Fruit fly (Drosophila melanogaster) whole organism, embryonic: ENCODE data around the gene CG34136.
A peak's percentile ranks its signal among the peaks of the same experiment; 100 is the strongest.

Source experiments
- ATbp ChIP-seq: fragments of 200-800 bp; sonication (Bioruptor generic); optimal IDR thresholded peaks from 2 replicates; lab custom pipeline; 2017; ENCODE audit warnings: missing biosample characterization, mild to moderate bottlenecking, missing genetic modification characterization, missing genetic modification reagents
- BtbVII ChIP-seq: fragments of 200-800 bp; sonication (Bioruptor generic); optimal IDR thresholded peaks from 3 replicates; lab custom pipeline; 2017; ENCODE audit warnings: missing biosample characterization, mild to moderate bottlenecking, missing genetic modification characterization
- Bteb2 ChIP-seq: fragments of 200-800 bp; sonication (Bioruptor generic); optimal IDR thresholded peaks from 2 replicates; lab custom pipeline; 2016; ENCODE audit warnings: missing biosample characterization, missing genetic modification characterization
- CG11504 ChIP-seq: fragments of 200-800 bp; sonication (Bioruptor generic); optimal IDR thresholded peaks from 3 replicates; lab custom pipeline; 2019; ENCODE audit warnings: missing biosample characterization, mild to moderate bottlenecking, missing genetic modification characterization, moderate library complexity
- CG11723 ChIP-seq: fragments of 200-800 bp; sonication (Bioruptor generic); optimal IDR thresholded peaks from 2 replicates; lab custom pipeline; 2017; ENCODE audit warnings: missing biosample characterization, mild to moderate bottlenecking, missing genetic modification characterization
- CG13624 ChIP-seq: fragments of 200-800 bp; sonication (Bioruptor generic); optimal IDR thresholded peaks from 2 replicates; lab custom pipeline; 2016; ENCODE audit warnings: missing biosample characterization, missing genetic modification characterization
- CG14965 ChIP-seq: fragments of 200-800 bp; sonication (Bioruptor generic); optimal IDR thresholded peaks from 2 replicates; lab custom pipeline; 2016; ENCODE audit warnings: missing biosample characterization, missing genetic modification characterization, borderline replicate concordance
- CG15696 ChIP-seq: fragments of 200-800 bp; sonication (Bioruptor generic); optimal IDR thresholded peaks from 2 replicates; lab custom pipeline; 2019; ENCODE audit warnings: missing biosample characterization, mild to moderate bottlenecking, missing genetic modification characterization, moderate library complexity
- CG1832 ChIP-seq: fragments of 200-800 bp; sonication (Bioruptor generic); optimal IDR thresholded peaks from 2 replicates; lab custom pipeline; 2017; ENCODE audit warnings: missing biosample characterization, mild to moderate bottlenecking, missing genetic modification characterization, inconsistent platforms
- CG2120 ChIP-seq: fragments of 200-800 bp; sonication (Bioruptor generic); optimal IDR thresholded peaks from 3 replicates; lab custom pipeline; 2016; ENCODE audit warnings: missing biosample characterization, missing genetic modification characterization
- CG2875 ChIP-seq: fragments of 200-800 bp; sonication (Bioruptor generic); optimal IDR thresholded peaks from 2 replicates; lab custom pipeline; 2017; ENCODE audit warnings: missing biosample characterization, mild to moderate bottlenecking, missing genetic modification characterization, missing genetic modification reagents
- CG30020 ChIP-seq: fragments of 200-800 bp; optimal IDR thresholded peaks from 2 replicates; lab custom pipeline; 2019; ENCODE audit warnings: missing biosample characterization, mild to moderate bottlenecking, missing genetic modification characterization, moderate library complexity
- CG3065 ChIP-seq: fragments of 200-800 bp; sonication (Bioruptor generic); optimal IDR thresholded peaks from 2 replicates; lab custom pipeline; 2016; ENCODE audit warnings: missing biosample characterization, missing genetic modification characterization
- CG33557 ChIP-seq: fragments of 200-800 bp; sonication (Bioruptor generic); optimal IDR thresholded peaks from 2 replicates; lab custom pipeline; 2019; ENCODE audit warnings: missing biosample characterization, mild to moderate bottlenecking, missing genetic modification characterization, moderate library complexity
- CG3407 ChIP-seq: fragments of 200-800 bp; sonication (Bioruptor generic); optimal IDR thresholded peaks from 2 replicates; lab custom pipeline; 2018; ENCODE audit warnings: missing biosample characterization, mild to moderate bottlenecking, missing genetic modification characterization
- CG4854 ChIP-seq: fragments of 200-800 bp; sonication (Bioruptor generic); optimal IDR thresholded peaks from 2 replicates; lab custom pipeline; 2016; ENCODE audit warnings: missing biosample characterization, missing genetic modification characterization, inconsistent platforms
- CG6765 ChIP-seq: fragments of 200-800 bp; sonication (Bioruptor generic); optimal IDR thresholded peaks from 3 replicates; lab custom pipeline; 2017; ENCODE audit warnings: missing biosample characterization, mild to moderate bottlenecking, missing genetic modification characterization
- CG7556 ChIP-seq: fragments of 200-800 bp; sonication (Bioruptor generic); optimal IDR thresholded peaks from 2 replicates; lab custom pipeline; 2017; ENCODE audit warnings: missing biosample characterization, mild to moderate bottlenecking, missing genetic modification characterization
- CG8478 ChIP-seq: fragments of >200 bp; optimal IDR thresholded peaks from 2 replicates; lab custom pipeline; 2018
- CG9727 ChIP-seq: fragments of 200-800 bp; sonication (Bioruptor generic); optimal IDR thresholded peaks from 3 replicates; lab custom pipeline; 2017; ENCODE audit warnings: missing biosample characterization, mild to moderate bottlenecking, missing genetic modification characterization
- Hr51 ChIP-seq, 2 experiments: fragments of 200-800 bp; sonication (Bioruptor generic); optimal IDR thresholded peaks; 2 replicates in 1 of 2; 3 replicates in 1 of 2; lab custom pipeline; 2016 to 2018; ENCODE audit warnings: missing biosample characterization in 2 of 2, missing genetic modification characterization in 2 of 2, mild to moderate bottlenecking in 1 of 2, moderate library complexity in 1 of 2
- MTF-1 ChIP-seq: fragments of 200-800 bp; sonication (Bioruptor generic); optimal IDR thresholded peaks from 2 replicates; lab custom pipeline; 2018; ENCODE audit warnings: missing biosample characterization, mild to moderate bottlenecking, missing genetic modification characterization, borderline replicate concordance
- Max ChIP-seq: fragments of 200-800 bp; sonication (Bioruptor generic); optimal IDR thresholded peaks from 2 replicates; lab custom pipeline; 2016; ENCODE audit warnings: missing biosample characterization, mild to moderate bottlenecking, missing genetic modification characterization
- Neu2 ChIP-seq: fragments of 200-800 bp; sonication (Bioruptor generic); optimal IDR thresholded peaks from 3 replicates; lab custom pipeline; 2016; ENCODE audit warnings: missing biosample characterization, missing genetic modification characterization, borderline replicate concordance
- PHDP ChIP-seq: fragments of 200-800 bp; sonication (Bioruptor generic); optimal IDR thresholded peaks from 3 replicates; lab custom pipeline; 2018; ENCODE audit warnings: missing biosample characterization, mild to moderate bottlenecking, missing genetic modification characterization, moderate library complexity
- Pdp1 ChIP-seq, 2 experiments: fragments of 200-800 bp; sonication (Bioruptor generic); optimal IDR thresholded peaks; 3 replicates each; lab custom pipeline; 2016; ENCODE audit warnings: missing biosample characterization in 2 of 2, missing genetic modification characterization in 2 of 2, mild to moderate bottlenecking in 1 of 2, moderate library complexity in 1 of 2
- Six4 ChIP-seq: fragments of 200-800 bp; sonication (Bioruptor generic); optimal IDR thresholded peaks from 2 replicates; lab custom pipeline; 2016; ENCODE audit warnings: missing biosample characterization, missing genetic modification characterization
- Sox100B ChIP-seq: fragments of 200-800 bp; sonication (Bioruptor generic); optimal IDR thresholded peaks from 3 replicates; lab custom pipeline; 2018; ENCODE audit warnings: missing biosample characterization, mild to moderate bottlenecking, missing genetic modification characterization
- Sox102F ChIP-seq: fragments of 200-800 bp; sonication (Bioruptor generic); optimal IDR thresholded peaks from 2 replicates; lab custom pipeline; 2018; ENCODE audit warnings: missing biosample characterization, mild to moderate bottlenecking, missing genetic modification characterization, moderate library complexity
- Spps ChIP-seq: fragments of 200-800 bp; sonication (Bioruptor generic); optimal IDR thresholded peaks from 2 replicates; lab custom pipeline; 2018; ENCODE audit warnings: missing biosample characterization, mild to moderate bottlenecking, missing genetic modification characterization
- bbx ChIP-seq: fragments of 200-800 bp; sonication (Bioruptor generic); IDR thresholded peaks from 2 replicates; pipeline ENCODE4 v1.3.6; 2022; ENCODE audit warnings: missing biosample characterization, missing genetic modification characterization; ENCODE audit not compliant: partially characterized antibody
- btn ChIP-seq: fragments of 200-800 bp; sonication (Bioruptor generic); optimal IDR thresholded peaks from 2 replicates; lab custom pipeline; 2016; ENCODE audit warnings: missing biosample characterization, missing genetic modification characterization
- chif ChIP-seq, 2 experiments: fragments of 200-800 bp; sonication (Bioruptor generic); optimal IDR thresholded peaks; 3 replicates each; lab custom pipeline; 2016; ENCODE audit warnings: missing biosample characterization in 2 of 2, missing genetic modification characterization in 2 of 2
- chn ChIP-seq: fragments of 200-800 bp; sonication (Bioruptor generic); optimal IDR thresholded peaks from 2 replicates; lab custom pipeline; 2016; ENCODE audit warnings: missing biosample characterization, missing genetic modification characterization
- dan ChIP-seq: fragments of 200-800 bp; sonication (Bioruptor generic); IDR thresholded peaks from 2 replicates; pipeline ENCODE4 v1.3.6; 2022; ENCODE audit warnings: missing biosample characterization, missing genetic modification characterization
- dimm ChIP-seq: fragments of 200-800 bp; sonication (Bioruptor generic); IDR thresholded peaks from 2 replicates; pipeline ENCODE4 v1.3.6; 2022; ENCODE audit warnings: missing biosample characterization, missing genetic modification characterization
- eve ChIP-seq, 2 experiments: fragments of >200 bp; optimal IDR thresholded peaks; 2 replicates each; lab custom pipeline; 2017; ENCODE audit warnings: missing biosample characterization in 2 of 2, missing genetic modification characterization in 2 of 2
- gro ChIP-seq: fragments of 200-800 bp; sonication (Bioruptor generic); optimal IDR thresholded peaks from 2 replicates; lab custom pipeline; 2016; ENCODE audit warnings: missing biosample characterization, missing genetic modification characterization
- gsb-n ChIP-seq: fragments of 200-800 bp; sonication (Bioruptor generic); optimal IDR thresholded peaks from 3 replicates; lab custom pipeline; 2018; ENCODE audit warnings: missing biosample characterization, mild to moderate bottlenecking, missing genetic modification characterization
- inv ChIP-seq: fragments of 200-800 bp; sonication (Bioruptor generic); IDR thresholded peaks from 2 replicates; pipeline ENCODE4 v1.3.6; 2022; ENCODE audit warnings: missing biosample characterization, missing genetic modification characterization; ENCODE audit not compliant: partially characterized antibody
- maf-S ChIP-seq: fragments of 200-800 bp; sonication (Bioruptor generic); optimal IDR thresholded peaks from 2 replicates; lab custom pipeline; 2016; ENCODE audit warnings: missing biosample characterization, missing genetic modification characterization
- mam ChIP-seq: fragments of 200-800 bp; sonication (Bioruptor generic); optimal IDR thresholded peaks from 3 replicates; lab custom pipeline; 2016; ENCODE audit warnings: missing biosample characterization, missing genetic modification characterization
- pnt ChIP-seq: fragments of 200-800 bp; sonication (Bioruptor generic); optimal IDR thresholded peaks from 3 replicates; lab custom pipeline; 2016; ENCODE audit warnings: missing biosample characterization, missing genetic modification characterization
- repo ChIP-seq: fragments of 200-800 bp; sonication (Bioruptor generic); optimal IDR thresholded peaks from 2 replicates; lab custom pipeline; 2016; ENCODE audit warnings: missing biosample characterization, missing genetic modification characterization
- sc ChIP-seq, 3 experiments: fragments of >200 bp in 2 of 3; fragments of 200-800 bp in 1 of 3; sonication (Bioruptor generic) in 1 of 3; optimal IDR thresholded peaks; 2 replicates in 2 of 3; 3 replicates in 1 of 3; lab custom pipeline; 2017; ENCODE audit warnings: mild to moderate bottlenecking in 1 of 3, missing biosample characterization in 1 of 3, missing genetic modification characterization in 1 of 3, missing genetic modification reagents in 1 of 3
- seq ChIP-seq: fragments of 200-800 bp; sonication (Bioruptor generic); IDR thresholded peaks from 2 replicates; pipeline ENCODE4 v1.3.6; 2022; ENCODE audit warnings: missing biosample characterization, missing genetic modification characterization
- sima ChIP-seq: fragments of 200-800 bp; sonication (Bioruptor generic); optimal IDR thresholded peaks from 2 replicates; lab custom pipeline; 2016; ENCODE audit warnings: missing biosample characterization, missing genetic modification characterization
- tap ChIP-seq: fragments of 200-800 bp; optimal IDR thresholded peaks from 3 replicates; lab custom pipeline; 2019; ENCODE audit warnings: missing biosample characterization, mild to moderate bottlenecking, missing genetic modification characterization, moderate library complexity
- zfh1 ChIP-seq: fragments of 200-800 bp; sonication (Bioruptor generic); IDR thresholded peaks from 3 replicates; pipeline ENCODE4 v1.3.6; 2022; ENCODE audit warnings: missing biosample characterization, missing genetic modification characterization

CG34136 gene

DNA sequence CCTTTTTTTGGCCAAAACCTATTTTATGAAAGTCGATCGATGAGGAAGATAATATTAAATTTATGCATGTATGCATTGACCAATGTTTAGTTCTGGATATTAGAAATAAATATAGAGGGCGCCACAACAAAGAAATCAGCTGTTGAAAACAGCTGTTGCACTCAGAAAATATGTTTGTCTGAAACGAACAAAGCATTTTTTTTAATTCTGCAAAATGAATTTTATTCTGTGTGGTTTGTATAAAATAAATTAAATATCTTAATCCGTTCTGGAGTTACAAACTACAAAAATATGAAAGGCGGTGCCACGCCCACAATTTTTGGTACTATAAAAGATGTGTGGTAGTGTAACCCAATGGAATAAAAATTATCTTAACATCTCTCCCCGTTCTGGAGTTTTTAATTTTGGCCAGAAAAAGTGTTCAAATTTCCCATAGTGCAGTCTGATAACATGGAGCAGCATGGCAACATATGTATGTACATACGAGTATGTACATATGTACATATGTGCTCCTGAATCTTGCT lies 12.1 kb downstream of the CG34136 start (continued):
- peak; percentile 49 for TF ChIP-seq CG7556 (GFP tag; lab: Kevin White, UChicago)
- no peak for TF ChIP-seq dan
- TF ChIP-seq CG6765 (GFP tag; lab: Kevin White, UChicago) = no peak
- TF ChIP-seq CG14965 (GFP tag; lab: Kevin White, UChicago) = no peak
- TF ChIP-seq chn (GFP tag; lab: Kevin White, UChicago) = peak; percentile 74
- peak; percentile 34 for TF ChIP-seq ATbp (GFP tag; lab: Kevin White, UChicago)
- TF ChIP-seq eve (GFP tag; optimal IDR thresholded peaks at IDR 0.05; lab: Kevin White, UChicago) = peak in 1 of 2 experiments; percentile 44
- peak; percentile 33 to 74 for TF ChIP-seq Hr51 (GFP tag; optimal IDR thresholded peaks at IDR 0.05; lab: Kevin White, UChicago)
- TF ChIP-seq Sox100B (GFP tag; lab: Kevin White, UChicago) = peak; percentile 62
- peak; percentile 37 for TF ChIP-seq Spps (tag; lab: Kevin White, UChicago)
- peak; percentile 37 for TF ChIP-seq pnt (GFP tag; lab: Kevin White, UChicago)
- TF ChIP-seq gsb-n (tag; lab: Kevin White, UChicago) = peak; percentile 43
- no peak for TF ChIP-seq Six4 (GFP tag; lab: Kevin White, UChicago)
- TF ChIP-seq CG9727 (GFP tag; lab: Kevin White, UChicago) = peak; percentile 87
- TF ChIP-seq btn (GFP tag; lab: Kevin White, UChicago) = peak; percentile 33
- TF ChIP-seq CG13624 (GFP tag; lab: Kevin White, UChicago) = peak; percentile 19
- TF ChIP-seq maf-S (GFP tag; lab: Kevin White, UChicago) = peak; percentile 36
- TF ChIP-seq CG2875 (GFP tag; lab: Kevin White, UChicago) = peak; percentile 57
- TF ChIP-seq CG33557 (GFP tag; lab: Kevin White, UChicago) = peak; percentile 56
- peak; percentile 26 for TF ChIP-seq CG2120 (GFP tag; lab: Kevin White, UChicago)
- TF ChIP-seq Pdp1 (GFP tag; optimal IDR thresholded peaks at IDR 0.05; lab: Kevin White, UChicago) = peak; percentile 31 to 40
- TF ChIP-seq CG1832 (GFP tag; lab: Kevin White, UChicago) = no peak
- TF ChIP-seq gro (GFP tag; lab: Kevin White, UChicago) = peak; percentile 29
- TF ChIP-seq CG8478 (lab: Kevin White, UChicago) = no peak
- TF ChIP-seq Bteb2 (GFP tag; lab: Kevin White, UChicago) = peak; percentile 29
- peak; percentile 48; the same call in 1 of the 2 replicates for TF ChIP-seq seq (GFP tag; lab: Robert Waterston, UW)
- peak; percentile 81 for TF ChIP-seq Max
- peak; percentile 86 for TF ChIP-seq CG11504
- TF ChIP-seq bbx = no peak
- no peak for TF ChIP-seq BtbVII (GFP tag; lab: Kevin White, UChicago)
- TF ChIP-seq mam (GFP tag; lab: Kevin White, UChicago) = no peak
- no peak for TF ChIP-seq sima (GFP tag; lab: Kevin White, UChicago)
- peak; percentile 66 for TF ChIP-seq CG4854 (GFP tag; lab: Kevin White, UChicago)
- peak; percentile 37 for TF ChIP-seq CG11723 (GFP tag; lab: Kevin White, UChicago)
- TF ChIP-seq Neu2 = no peak
- TF ChIP-seq CG3407 (GFP tag; lab: Kevin White, UChicago) = peak; percentile 39
- TF ChIP-seq sc (optimal IDR thresholded peaks at IDR 0.05; lab: Kevin White, UChicago) = no peak
- peak; percentile 43 for TF ChIP-seq sc (GFP tag; optimal IDR thresholded peaks at IDR 0.05; lab: Kevin White, UChicago)
- no peak for TF ChIP-seq tap
- TF ChIP-seq MTF-1 (GFP tag; lab: Kevin White, UChicago) = peak; percentile 4
- no peak for TF ChIP-seq dimm (GFP tag; lab: Robert Waterston, UW)
- no peak for TF ChIP-seq repo
- peak; percentile 29 for TF ChIP-seq CG3065 (GFP tag; lab: Kevin White, UChicago)
- no peak for TF ChIP-seq inv (GFP tag; lab: Robert Waterston, UW)
- peak; percentile 79 for TF ChIP-seq Sox102F (GFP tag; lab: Kevin White, UChicago)
- peak; percentile 44 for TF ChIP-seq CG30020 (tag; lab: Kevin White, UChicago)
- peak; percentile 16 to 72 for TF ChIP-seq chif (GFP tag; optimal IDR thresholded peaks at IDR 0.05; lab: Kevin White, UChicago)
- TF ChIP-seq CG15696 (tag; lab: Kevin White, UChicago) = peak; percentile 55
- TF ChIP-seq zfh1 (GFP tag; lab: Robert Waterston, UW) = peak; percentile 78
- peak; percentile 48 for TF ChIP-seq PHDP (tag; lab: Kevin White, UChicago)
